Fruit fly (Drosophila melanogaster): ENCODE measurements around the gene CG31909.

CG31909 gene

DNA sequence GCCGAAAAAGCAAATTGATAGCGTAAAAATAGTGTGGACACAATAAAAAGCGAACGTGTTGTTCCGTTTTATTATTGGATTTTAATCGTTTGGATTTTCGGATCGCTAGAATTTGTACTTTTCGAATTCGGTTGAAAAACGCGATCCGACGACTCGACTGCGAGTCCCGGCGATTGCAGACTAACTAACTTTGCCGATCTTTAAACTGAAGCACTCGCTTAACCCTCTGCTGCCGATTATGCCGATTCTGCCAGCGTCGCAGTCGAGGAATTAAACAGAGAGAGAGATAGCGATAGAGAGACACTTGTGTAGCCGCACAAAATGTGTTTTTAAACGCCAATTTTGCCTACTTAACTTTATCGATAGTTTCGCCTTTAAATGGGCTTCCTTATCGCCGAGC, 17.0 kb upstream of the CG31909 start (continued):
- no peak for TF ChIP-seq CG17829 (tag; optimal IDR thresholded peaks at IDR 0.05)
- TF ChIP-seq fd102C (GFP tag; optimal IDR thresholded peaks at IDR 0.05) = no peak
- TF ChIP-seq sob (GFP tag; IDR thresholded peaks at IDR 0.05) = 0 out of 2 replicates have a peak, but pooled peaks have one; percentile 21
- no peak for TF ChIP-seq jigr1 (GFP tag; IDR thresholded peaks at IDR 0.05)
- peak; percentile 40 for TF ChIP-seq CG12769 (tag; optimal IDR thresholded peaks at IDR 0.05)
- TF ChIP-seq CG10462 (GFP tag; optimal IDR thresholded peaks at IDR 0.05) = no peak
- TF ChIP-seq pan (optimal IDR thresholded peaks at IDR 0.05) = no peak
- no peak for TF ChIP-seq pan (GFP tag; optimal IDR thresholded peaks at IDR 0.05 in 1 of 2, IDR thresholded peaks at IDR 0.05 in 1 of 2)
- peak; percentile 62 for TF ChIP-seq Med (GFP tag)
- TF ChIP-seq zfh1 (GFP tag; IDR thresholded peaks at IDR 0.05) = 0 out of 3 replicates have a peak, but pooled peaks have one; percentile 29
- no peak for TF ChIP-seq Awh (GFP tag; IDR thresholded peaks at IDR 0.05)
- peak; percentile 71 for TF ChIP-seq sug (tag; optimal IDR thresholded peaks at IDR 0.05)
- TF ChIP-seq CG9437 (GFP tag; optimal IDR thresholded peaks at IDR 0.05) = no peak
- peak; percentile 81 for TF ChIP-seq Deaf1 (tag; optimal IDR thresholded peaks at IDR 0.05)
- peak; percentile 8; the same call in 1 of the 3 replicates for TF ChIP-seq vnd (GFP tag; IDR thresholded peaks at IDR 0.05; ENCODE audit: partially characterized antibody)
- no peak for TF ChIP-seq Bdp1 (GFP tag; optimal IDR thresholded peaks at IDR 0.05)
- no peak for TF ChIP-seq gce (GFP tag; IDR thresholded peaks at IDR 0.05)
- peak; percentile 77 for TF ChIP-seq mirr (GFP tag; optimal IDR thresholded peaks at IDR 0.05)
- peak; percentile 17; the same call in 1 of the 2 replicates for TF ChIP-seq rib (GFP tag; IDR thresholded peaks at IDR 0.05)
- TF ChIP-seq psq (GFP tag; optimal IDR thresholded peaks at IDR 0.05) = no peak
- TF ChIP-seq CG31388 (GFP tag; optimal IDR thresholded peaks at IDR 0.05) = no peak
- TF ChIP-seq CG9932 (GFP tag; IDR thresholded peaks at IDR 0.05) = no peak
- TF ChIP-seq CG4424 (GFP tag; optimal IDR thresholded peaks at IDR 0.05) = no peak
- TF ChIP-seq stwl (tag; optimal IDR thresholded peaks at IDR 0.05) = no peak
- TF ChIP-seq CG11695 (GFP tag; IDR thresholded peaks at IDR 0.05) = no peak
- no peak for TF ChIP-seq ems (GFP tag; optimal IDR thresholded peaks at IDR 0.05)
- no peak for TF ChIP-seq Vsx1 (GFP tag; optimal IDR thresholded peaks at IDR 0.05)
- no peak for TF ChIP-seq CG15601 (tag; optimal IDR thresholded peaks at IDR 0.05)
- no peak for TF ChIP-seq row (GFP tag; IDR thresholded peaks at IDR 0.05)
- no peak for TF ChIP-seq onecut (GFP tag; IDR thresholded peaks at IDR 0.05)
- no peak for TF ChIP-seq Blimp-1 (GFP tag; optimal IDR thresholded peaks at IDR 0.05)
- no peak for TF ChIP-seq Antp (GFP tag; optimal IDR thresholded peaks at IDR 0.05)
- TF ChIP-seq CG14014 (GFP tag; IDR thresholded peaks at IDR 0.05) = peak; percentile 57; the same call in 1 of the 2 replicates
- no peak for TF ChIP-seq insv (GFP tag; optimal IDR thresholded peaks at IDR 0.05)
- TF ChIP-seq CG10543 (GFP tag; optimal IDR thresholded peaks at IDR 0.05) = peak; percentile 16
- TF ChIP-seq lmd (GFP tag; IDR thresholded peaks at IDR 0.05) = no peak
- TF ChIP-seq Hey (tag; optimal IDR thresholded peaks at IDR 0.05) = peak; percentile 9
- TF ChIP-seq CG33213 (GFP tag; optimal IDR thresholded peaks at IDR 0.05) = no peak
- no peak for TF ChIP-seq zfh2 (GFP tag; optimal IDR thresholded peaks at IDR 0.05)
- TF ChIP-seq Optix (GFP tag; IDR thresholded peaks at IDR 0.05) = no peak
- TF ChIP-seq HLH4C (GFP tag; IDR thresholded peaks at IDR 0.05; ENCODE audit: partially characterized antibody) = no peak

DNA sequence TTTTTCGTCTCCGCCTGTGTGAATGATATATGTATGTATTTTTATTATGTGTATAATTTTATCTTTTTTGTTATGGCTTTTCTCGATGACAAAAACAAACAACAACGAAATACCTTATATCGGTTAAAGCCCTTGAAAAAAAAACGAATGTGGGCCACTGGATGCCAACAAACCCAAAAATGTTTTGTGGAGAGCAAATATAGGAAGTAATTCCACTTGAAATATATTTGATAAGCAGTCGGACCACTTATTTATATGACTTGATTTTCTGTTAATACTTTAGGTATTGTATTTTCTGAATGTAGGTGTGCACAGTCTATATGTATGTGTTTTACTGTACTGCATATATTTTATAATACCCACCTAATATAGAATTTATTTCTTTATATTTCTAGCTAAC, 16.3 kb upstream of the CG31909 start:
- no peak for TF ChIP-seq CG4854 (GFP tag; optimal IDR thresholded peaks at IDR 0.05)
- no peak for TF ChIP-seq Dip2 (GFP tag; IDR thresholded peaks at IDR 0.05)
- no peak for TF ChIP-seq Dad (GFP tag; optimal IDR thresholded peaks at IDR 0.05)
- TF ChIP-seq gsb (GFP tag; IDR thresholded peaks at IDR 0.05) = no peak
- TF ChIP-seq Ptx1 (GFP tag; IDR thresholded peaks at IDR 0.05) = no peak
- TF ChIP-seq CG17328 (GFP tag; IDR thresholded peaks at IDR 0.05) = no peak
- no peak for TF ChIP-seq ttk (GFP tag; IDR thresholded peaks at IDR 0.05)
- TF ChIP-seq MTF-1 (GFP tag; optimal IDR thresholded peaks at IDR 0.05; ENCODE audit: borderline replicate concordance) = no peak
- no peak for TF ChIP-seq CG33557 (GFP tag; optimal IDR thresholded peaks at IDR 0.05)
- no peak for TF ChIP-seq jing (GFP tag; optimal IDR thresholded peaks at IDR 0.05)
- TF ChIP-seq CHES-1-like (GFP tag; optimal IDR thresholded peaks at IDR 0.05) = no peak
- TF ChIP-seq CG3163 (GFP tag; optimal IDR thresholded peaks at IDR 0.05) = no peak
- peak in 1 of 2 experiments; percentile 84 for TF ChIP-seq Eip74EF (GFP tag; optimal IDR thresholded peaks at IDR 0.05)
- no peak for TF ChIP-seq repo (GFP tag; optimal IDR thresholded peaks at IDR 0.05)
